Fruit fly (Drosophila melanogaster) whole organism, prepupa: ENCODE results near the gene Ugalt.

Experiments
- Eip78C ChIP-seq: fragments of 200-800 bp; sonication (Bioruptor generic); peaks from one replicate; lab custom pipeline; 2016; ENCODE audit warnings: missing biosample characterization, missing genetic modification characterization
- Smox ChIP-seq: fragments of 200-800 bp; sonication (Bioruptor generic); optimal IDR thresholded peaks from 3 replicates; lab custom pipeline; 2016; ENCODE audit warnings: missing biosample characterization, missing genetic modification characterization
- eg ChIP-seq: fragments of 200-800 bp; sonication (Bioruptor generic); IDR thresholded peaks from 3 replicates; pipeline ENCODE4 v1.3.6; 2022; ENCODE audit warnings: missing biosample characterization, missing genetic modification characterization
- esn ChIP-seq: fragments of 200-800 bp; sonication (Bioruptor generic); optimal IDR thresholded peaks from 2 replicates; lab custom pipeline; 2016; ENCODE audit warnings: missing biosample characterization, mild to moderate bottlenecking, missing genetic modification characterization, moderate library complexity
- fkh ChIP-seq: fragments of 200-800 bp; sonication (Bioruptor generic); optimal IDR thresholded peaks from 3 replicates; lab custom pipeline; 2017; ENCODE audit warnings: missing biosample characterization, mild to moderate bottlenecking, missing genetic modification characterization, moderate library complexity
- topi ChIP-seq: fragments of 200-800 bp; sonication (Bioruptor generic); optimal IDR thresholded peaks from 3 replicates; lab custom pipeline; 2016; ENCODE audit warnings: missing biosample characterization, missing genetic modification characterization

dm6 chrX:2727506-2727905 is 23.9 kb upstream of the Ugalt start, which contains the start of gene dwg:
- TF ChIP-seq eg (GFP tag; lab: Robert Waterston, UW) (no peak), esn (GFP tag; lab: Kevin White, UChicago) (no peak), fkh (GFP tag; lab: Kevin White, UChicago) (no peak), Smox (GFP tag; lab: Kevin White, UChicago) (no peak), Eip78C (GFP tag; lab: Kevin White, UChicago) (no peak), topi (GFP tag; lab: Kevin White, UChicago) (no peak)
